Worm (Caenorhabditis elegans) whole organism, L2 larva: ENCODE measurements around the gene hecd-1.

Experiments used
- C34F6.9 ChIP-seq: fragments of 150-350 bp; optimal IDR thresholded peaks from 2 replicates; lab custom pipeline; 2014; ENCODE audit warnings: missing biosample characterization, missing genetic modification characterization
- F13H6.1 ChIP-seq: sonication (generic microtip); optimal IDR thresholded peaks from 2 replicates; lab custom pipeline; 2016; ENCODE audit warnings: missing genetic modification characterization, missing compliant biosample characterization
- R02D3.7 ChIP-seq: fragments of 150-350 bp; optimal IDR thresholded peaks from 2 replicates; lab custom pipeline; 2014; ENCODE audit warnings: missing biosample characterization, missing genetic modification characterization
- Y55F3AM.14 ChIP-seq: fragments of 200-800 bp; sonication (Bioruptor generic); optimal IDR thresholded peaks from 2 replicates; lab custom pipeline; 2018; ENCODE audit warnings: mild to moderate bottlenecking, missing genetic modification characterization, missing compliant biosample characterization
- ZK546.5 ChIP-seq: sonication (generic microtip); optimal IDR thresholded peaks from 2 replicates; lab custom pipeline; 2017; ENCODE audit warnings: missing biosample characterization, missing genetic modification characterization
- ama-1 ChIP-seq: fragments of 150-350 bp; optimal IDR thresholded peaks from 2 replicates; lab custom pipeline; 2018; ENCODE audit warnings: inconsistent platforms
- blmp-1 ChIP-seq: sonication (generic microtip); optimal IDR thresholded peaks from 2 replicates; lab custom pipeline; 2017; ENCODE audit warnings: missing genetic modification characterization, mild to moderate bottlenecking, missing compliant biosample characterization, antibody characterized with exemption, moderate library complexity; ENCODE audit not compliant: insufficient read depth
- ceh-16 ChIP-seq: fragments of 150-350 bp; optimal IDR thresholded peaks from 2 replicates; lab custom pipeline; 2014; ENCODE audit warnings: missing biosample characterization, missing genetic modification characterization
- ceh-82 ChIP-seq: fragments of 150-350 bp; optimal IDR thresholded peaks from 2 replicates; lab custom pipeline; 2014; ENCODE audit warnings: missing biosample characterization, missing genetic modification characterization
- crh-2 ChIP-seq: sonication (generic microtip); optimal IDR thresholded peaks from 2 replicates; lab custom pipeline; 2017; ENCODE audit warnings: missing biosample characterization, missing genetic modification characterization
- dmd-4 ChIP-seq: sonication (generic microtip); optimal IDR thresholded peaks from 2 replicates; lab custom pipeline; 2017; ENCODE audit warnings: missing biosample characterization, missing genetic modification characterization
- egl-27 ChIP-seq: sonication (generic microtip); optimal IDR thresholded peaks from 3 replicates; lab custom pipeline; 2017; ENCODE audit warnings: missing biosample characterization, missing genetic modification reagents, missing genetic modification characterization
- elt-1 ChIP-seq: fragments of 150-350 bp; optimal IDR thresholded peaks from 2 replicates; lab custom pipeline; 2014; ENCODE audit warnings: missing biosample characterization, missing genetic modification characterization
- fos-1 ChIP-seq: fragments of 150-350 bp; optimal IDR thresholded peaks from 2 replicates; lab custom pipeline; 2014; ENCODE audit warnings: missing biosample characterization, missing genetic modification characterization
- gmeb-1 ChIP-seq: fragments of 150-350 bp; optimal IDR thresholded peaks from 2 replicates; lab custom pipeline; 2014; ENCODE audit warnings: missing biosample characterization, missing genetic modification characterization
- lin-11 ChIP-seq: fragments of 150-350 bp; sonication (generic microtip); optimal IDR thresholded peaks from 2 replicates; lab custom pipeline; 2014; ENCODE audit warnings: missing biosample characterization, missing genetic modification characterization, inconsistent platforms, mixed read lengths
- lin-13 ChIP-seq: fragments of 150-350 bp; optimal IDR thresholded peaks from 2 replicates; lab custom pipeline; 2014; ENCODE audit warnings: missing biosample characterization, missing genetic modification reagents, missing genetic modification characterization
- lin-39 ChIP-seq: fragments of 150-350 bp; optimal IDR thresholded peaks from 2 replicates; lab custom pipeline; 2014; ENCODE audit warnings: missing biosample characterization, missing genetic modification reagents, missing genetic modification characterization
- lsy-2 ChIP-seq, 2 experiments: fragments of 150-350 bp in 1 of 2; sonication (generic microtip) in 1 of 2; optimal IDR thresholded peaks; 2 replicates each; lab custom pipeline; 2014 to 2017; ENCODE audit warnings: missing biosample characterization in 2 of 2, missing genetic modification characterization in 2 of 2
- mab-5 ChIP-seq: fragments of 150-350 bp; optimal IDR thresholded peaks from 2 replicates; lab custom pipeline; 2014; ENCODE audit warnings: missing biosample characterization, missing genetic modification characterization
- mbf-1 ChIP-seq: sonication (generic microtip); optimal IDR thresholded peaks from 2 replicates; lab custom pipeline; 2017; ENCODE audit warnings: missing biosample characterization, missing genetic modification characterization
- mdl-1 ChIP-seq, 2 experiments: fragments of 150-350 bp in 1 of 2; sonication (generic microtip) in 1 of 2; optimal IDR thresholded peaks; 2 replicates each; lab custom pipeline; 2017; ENCODE audit warnings: missing biosample characterization in 2 of 2, missing genetic modification characterization in 2 of 2
- nhr-10 ChIP-seq: sonication (generic microtip); optimal IDR thresholded peaks from 2 replicates; lab custom pipeline; 2017; ENCODE audit warnings: missing biosample characterization, missing genetic modification characterization
- nhr-11 ChIP-seq: fragments of 150-350 bp; optimal IDR thresholded peaks from 2 replicates; lab custom pipeline; 2014; ENCODE audit warnings: missing biosample characterization, missing genetic modification characterization
- nhr-12 ChIP-seq: fragments of 150-350 bp; optimal IDR thresholded peaks from 2 replicates; lab custom pipeline; 2014; ENCODE audit warnings: missing biosample characterization, missing genetic modification characterization
- nhr-129 ChIP-seq: fragments of 150-350 bp; optimal IDR thresholded peaks from 2 replicates; lab custom pipeline; 2014; ENCODE audit warnings: missing biosample characterization, missing genetic modification characterization
- nhr-21 ChIP-seq: fragments of 150-350 bp; optimal IDR thresholded peaks from 2 replicates; lab custom pipeline; 2014; ENCODE audit warnings: missing biosample characterization, missing genetic modification characterization
- nhr-23 ChIP-seq: fragments of 150-350 bp; optimal IDR thresholded peaks from 2 replicates; lab custom pipeline; 2014; ENCODE audit warnings: missing biosample characterization, missing genetic modification reagents, missing genetic modification characterization
- nhr-25 ChIP-seq: fragments of 150-350 bp; sonication (generic microtip); optimal IDR thresholded peaks from 3 replicates; lab custom pipeline; 2014; ENCODE audit warnings: missing biosample characterization, missing genetic modification characterization
- nhr-6 ChIP-seq: fragments of 150-350 bp; optimal IDR thresholded peaks from 2 replicates; lab custom pipeline; 2014; ENCODE audit warnings: missing biosample characterization, missing genetic modification characterization
- nhr-77 ChIP-seq: fragments of 150-350 bp; optimal IDR thresholded peaks from 2 replicates; lab custom pipeline; 2014; ENCODE audit warnings: missing biosample characterization, missing genetic modification characterization
- sem-4 ChIP-seq: fragments of 150-350 bp; optimal IDR thresholded peaks from 2 replicates; lab custom pipeline; 2014; ENCODE audit warnings: missing biosample characterization, missing genetic modification reagents, missing genetic modification characterization
- sma-3 ChIP-seq: sonication (generic microtip); optimal IDR thresholded peaks from 2 replicates; lab custom pipeline; 2016; ENCODE audit warnings: missing genetic modification reagents, missing genetic modification characterization, missing compliant biosample characterization
- sma-9 ChIP-seq, 2 experiments: fragments of 150-350 bp in 1 of 2; sonication (generic microtip) in 1 of 2; optimal IDR thresholded peaks; 2 replicates each; lab custom pipeline; 2014 to 2016; ENCODE audit warnings: missing genetic modification characterization in 2 of 2, mild to moderate bottlenecking in 1 of 2, missing biosample characterization in 1 of 2, missing compliant biosample characterization in 1 of 2, missing genetic modification reagents in 1 of 2, moderate library complexity in 1 of 2
- zag-1 ChIP-seq: fragments of 150-350 bp; optimal IDR thresholded peaks from 2 replicates; lab custom pipeline; 2014; ENCODE audit warnings: missing biosample characterization, missing genetic modification characterization
- ztf-11 ChIP-seq: sonication (generic microtip); optimal IDR thresholded peaks from 2 replicates; lab custom pipeline; 2017; ENCODE audit warnings: missing biosample characterization, missing genetic modification characterization
- ztf-4 ChIP-seq: fragments of 150-350 bp; optimal IDR thresholded peaks from 2 replicates; lab custom pipeline; 2014; ENCODE audit warnings: missing biosample characterization, missing genetic modification characterization

Gene hecd-1

DNA sequence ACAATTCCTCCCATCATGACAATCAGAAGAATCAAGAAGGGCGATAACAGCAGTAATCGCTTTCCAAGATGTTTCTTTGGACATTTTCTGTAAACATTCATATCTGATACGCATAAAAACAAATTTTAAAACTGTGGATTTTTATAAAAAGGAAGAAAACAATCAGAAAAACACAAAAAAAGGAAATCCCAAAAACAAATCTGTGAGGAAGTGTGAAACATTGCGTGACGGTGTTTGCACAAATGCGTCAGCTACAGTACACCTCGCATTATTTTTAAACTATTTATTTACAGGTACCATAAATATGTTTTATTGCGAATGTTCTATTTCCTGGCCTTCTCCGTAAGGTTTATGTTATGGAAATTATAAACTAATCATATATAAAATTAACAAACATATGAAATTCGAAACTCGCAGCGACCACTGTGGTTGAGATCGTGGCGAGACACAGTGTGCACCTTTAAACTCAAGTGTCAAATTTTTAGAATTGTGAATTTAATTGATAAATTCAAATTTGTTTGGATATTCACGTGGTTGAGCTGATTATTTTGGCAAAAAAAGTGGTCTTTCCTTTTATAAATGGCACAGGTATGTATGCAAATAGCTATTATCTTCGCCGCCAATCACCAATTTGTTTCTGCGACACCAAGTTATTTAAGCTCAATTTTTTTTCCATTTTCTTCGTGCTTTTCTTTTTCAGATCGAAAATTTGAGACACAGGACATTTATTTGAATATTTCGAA, 23.0 kb downstream of the hecd-1 start, which contains the start of the genes C34D4.10 and str-48:
C34D4.10 (minus strand) TSS at position 101 of the 743 bp plus-strand sequence.
str-48 (plus strand) TSS at position 693 of the 743 bp plus-strand sequence.
- TF ChIP-seq crh-2 (tag; lab: Kevin White, UChicago) (no peak), ama-1 (lab: Kevin White, UChicago) (no peak), lin-13 (GFP tag; lab: Kevin White, UChicago) (no peak), ztf-11 (tag; lab: Kevin White, UChicago) (no peak), mbf-1 (no peak), zag-1 (no peak), Y55F3AM.14 (GFP tag; lab: Kevin White, UChicago) (no peak), blmp-1 (no peak), C34F6.9 (tag; lab: Kevin White, UChicago) (no peak), nhr-77 (tag; lab: Kevin White, UChicago) (no peak), fos-1 (tag; lab: Kevin White, UChicago) (no peak), nhr-11 (tag; lab: Kevin White, UChicago) (no peak), nhr-25 (tag; lab: Kevin White, UChicago) (no peak), lin-11 (tag; lab: Kevin White, UChicago) (no peak), ceh-82 (tag; lab: Kevin White, UChicago) (no peak), sma-3 (GFP tag; lab: Kevin White, UChicago) (no peak), mdl-1 (tag; optimal IDR thresholded peaks at IDR 0.05; lab: Kevin White, UChicago) (no peak)

DNA sequence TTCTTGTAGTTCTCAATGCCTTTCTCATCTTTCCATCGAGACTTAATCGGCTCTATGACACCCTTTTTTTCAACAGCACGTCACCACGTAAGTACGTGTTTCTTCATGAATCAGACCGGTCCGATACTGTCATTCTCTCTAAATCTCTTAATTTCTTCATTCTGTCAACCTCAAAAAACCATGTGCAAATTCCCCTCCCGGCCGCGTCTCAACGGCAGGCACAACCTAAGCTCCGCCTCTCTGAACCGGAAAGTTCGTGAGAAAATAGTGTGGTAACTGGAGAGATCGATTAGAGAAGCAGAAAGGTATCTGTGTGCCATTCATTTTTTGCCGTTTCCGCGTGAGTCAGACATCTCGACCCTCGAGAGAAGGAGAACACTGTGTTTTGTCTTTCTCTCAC, 29.9 kb downstream of the hecd-1 start, which contains the start of gene nas-8:
nas-8 (plus strand) TSS at position 301 of the 400 bp plus-strand sequence.
- peak; percentile 11 for TF ChIP-seq fos-1 (tag; lab: Kevin White, UChicago)
- no peak for TF ChIP-seq nhr-12 (tag; lab: Kevin White, UChicago)
- TF ChIP-seq, all 48 proteins: peak for 1

DNA sequence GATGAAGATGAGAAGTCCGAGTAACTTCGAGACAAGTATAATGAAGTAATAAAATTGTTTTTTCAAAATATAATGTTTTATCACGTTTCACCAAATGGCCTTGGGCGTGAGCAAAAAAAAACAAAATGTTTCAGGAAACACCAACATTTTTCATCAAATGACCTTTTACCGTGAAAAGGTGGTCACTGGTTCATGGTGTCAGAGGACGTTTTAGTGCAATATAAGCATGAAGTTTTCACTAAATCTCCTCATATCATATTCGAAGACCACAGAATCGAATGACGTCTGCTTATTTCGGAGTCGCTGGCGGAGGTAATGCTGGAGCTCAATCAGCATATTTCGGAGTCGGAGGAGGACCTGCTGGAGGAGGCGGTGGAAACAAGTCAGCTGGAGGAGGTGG, 33.2 kb downstream of the hecd-1 start, which contains the start of the genes ZC477.7 and ssq-3:
ZC477.7 (minus strand) TSS at position 101 of the 400 bp plus-strand sequence.
ssq-3 (plus strand) TSS at position 251 of the 400 bp plus-strand sequence.
- TF ChIP-seq nhr-25 (tag; lab: Kevin White, UChicago) (no peak), lin-39 (tag; lab: Kevin White, UChicago) (no peak), dmd-4 (tag; lab: Kevin White, UChicago) (no peak), elt-1 (tag; lab: Kevin White, UChicago) (no peak)

DNA sequence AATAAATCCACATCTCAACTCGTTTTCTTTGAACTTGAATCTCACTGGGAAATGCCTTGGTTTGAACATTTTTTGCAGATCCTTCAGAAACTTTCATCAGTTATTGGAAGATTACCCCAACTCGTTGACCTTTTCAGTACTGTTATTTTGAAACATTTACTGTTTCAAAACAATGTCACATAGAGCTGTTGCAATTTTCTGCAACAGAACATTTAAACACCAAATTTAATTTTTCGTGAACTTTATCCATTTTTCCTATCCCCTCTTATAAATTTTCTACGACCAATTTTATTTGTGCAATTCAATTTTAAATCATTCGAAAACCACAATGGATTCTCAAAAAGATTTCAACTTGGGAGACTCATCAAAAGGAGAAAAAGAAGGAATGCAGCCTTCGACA, 36.6 kb downstream of the hecd-1 start, which contains the start of gene ZC477.2:
ZC477.2 (plus strand) TSS at position 301 of the 400 bp plus-strand sequence.
- TF ChIP-seq ceh-16 (tag; lab: Kevin White, UChicago) = no peak

DNA sequence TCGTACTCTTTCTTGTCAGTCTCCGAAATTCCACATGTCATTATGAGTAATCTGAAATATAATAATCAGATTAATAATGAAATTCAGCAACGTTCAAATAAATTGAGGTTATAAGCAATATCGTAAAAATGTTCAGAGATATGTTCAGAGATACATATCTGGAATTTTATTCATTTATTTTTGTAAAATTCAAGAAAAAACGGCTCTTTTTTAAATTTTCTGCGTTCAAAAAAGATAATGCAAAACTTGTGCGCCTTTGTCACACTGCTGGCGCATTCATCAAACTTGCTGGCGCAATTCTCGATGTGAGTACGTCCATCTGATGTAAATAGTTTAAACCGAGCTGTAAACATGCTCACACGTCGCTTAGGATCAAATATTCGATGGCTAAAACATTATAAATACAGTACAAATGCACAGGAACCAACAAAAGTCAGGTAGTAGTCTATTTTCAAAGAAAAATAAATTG, 41.3 kb downstream of the hecd-1 start, which contains the start of the genes rde-8 and ZC477.3:
rde-8 (minus strand) TSS at position 51 of the 469 bp plus-strand sequence.
ZC477.3 (plus strand) TSS at position 282 of the 469 bp plus-strand sequence.
- TF ChIP-seq ama-1 (lab: Kevin White, UChicago) (peak; percentile 22), lsy-2 (tag; optimal IDR thresholded peaks at IDR 0.05; lab: Kevin White, UChicago) (peak; percentile 67 to 89), R02D3.7 (peak; percentile 23), sma-3 (GFP tag; lab: Kevin White, UChicago) (peak; percentile 36), nhr-6 (tag; lab: Kevin White, UChicago) (no peak), ZK546.5 (tag; lab: Kevin White, UChicago) (peak; percentile 15), gmeb-1 (tag; lab: Kevin White, UChicago) (peak; percentile 83), nhr-23 (tag; lab: Kevin White, UChicago) (no peak), crh-2 (tag; lab: Kevin White, UChicago) (peak; percentile 80), lin-11 (tag; lab: Kevin White, UChicago) (peak; percentile 32), C34F6.9 (tag; lab: Kevin White, UChicago) (peak; percentile 85), sma-9 (GFP tag; optimal IDR thresholded peaks at IDR 0.05; lab: Kevin White, UChicago) (peak; percentile 80), sma-9 (tag; optimal IDR thresholded peaks at IDR 0.05; lab: Kevin White, UChicago) (no peak), F13H6.1 (peak; percentile 66), nhr-10 (peak; percentile 47), nhr-21 (peak; percentile 54), Y55F3AM.14 (GFP tag; lab: Kevin White, UChicago) (no peak), nhr-129 (tag; lab: Kevin White, UChicago) (peak; percentile 57), lin-13 (GFP tag; lab: Kevin White, UChicago) (peak; percentile 50), ztf-4 (tag; lab: Kevin White, UChicago) (no peak), lin-39 (tag; lab: Kevin White, UChicago) (no peak), sem-4 (tag; lab: Kevin White, UChicago) (peak; percentile 14), fos-1 (tag; lab: Kevin White, UChicago) (peak; percentile 47), nhr-25 (tag; lab: Kevin White, UChicago) (peak; percentile 70), egl-27 (tag; lab: Kevin White, UChicago) (peak; percentile 45), mab-5 (peak; percentile 41), blmp-1 (no peak)
